Worm (Caenorhabditis elegans) whole organism, young adult: ENCODE results near the gene Y57G11C.8.

Source experiments
- B0261.1 ChIP-seq: sonication (generic microtip); optimal IDR thresholded peaks from 2 replicates; lab custom pipeline; 2016; ENCODE audit warnings: mild to moderate bottlenecking, missing genetic modification characterization, moderate library complexity, missing compliant biosample characterization
- B0336.3 ChIP-seq: fragments of 200-800 bp; sonication (Bioruptor generic); IDR thresholded peaks from 2 replicates; pipeline ENCODE4 v1.3.6; 2022; ENCODE audit warnings: missing genetic modification characterization, missing compliant biosample characterization
- D2030.7 ChIP-seq: fragments of 200-800 bp; sonication (Bioruptor generic); IDR thresholded peaks from 2 replicates; pipeline ENCODE4 v1.3.6; 2022; ENCODE audit warnings: missing genetic modification reagents, missing genetic modification characterization, missing compliant biosample characterization
- Y53G8AR.9 ChIP-seq: fragments of 200-800 bp; sonication (Bioruptor generic); conservative IDR thresholded peaks from 2 replicates; pipeline ENCODE4 v1.3.6; 2022; ENCODE audit warnings: missing genetic modification reagents, missing genetic modification characterization, missing compliant biosample characterization
- Y56A3A.18 ChIP-seq: fragments of 200-800 bp; sonication (Bioruptor generic); IDR thresholded peaks from 2 replicates; pipeline ENCODE4 v1.3.6; 2022; ENCODE audit warnings: missing genetic modification reagents, missing genetic modification characterization, missing compliant biosample characterization
- Y79H2A.3 ChIP-seq: fragments of 200-800 bp; sonication (Bioruptor generic); conservative IDR thresholded peaks from 2 replicates; pipeline ENCODE4 v1.3.6; 2022; ENCODE audit warnings: missing genetic modification reagents, missing genetic modification characterization, missing compliant biosample characterization
- ama-1 ChIP-seq, 3 experiments: fragments of 150-350 bp in 1 of 3; sonication (generic microtip) in 2 of 3; optimal IDR thresholded peaks; 2 replicates each; lab custom pipeline; 2014 to 2018; ENCODE audit warnings: missing biosample characterization in 2 of 3, missing genetic modification characterization in 2 of 3, missing genetic modification reagents in 2 of 3
- athp-1 ChIP-seq: sonication (generic microtip); optimal IDR thresholded peaks from 2 replicates; lab custom pipeline; 2017; ENCODE audit warnings: mild to moderate bottlenecking, missing genetic modification characterization, missing compliant biosample characterization
- attf-6 ChIP-seq: fragments of 200-800 bp; sonication (Bioruptor generic); IDR thresholded peaks from 2 replicates; pipeline ENCODE4 v1.3.6; 2022; ENCODE audit warnings: missing genetic modification reagents, missing genetic modification characterization, missing compliant biosample characterization
- cebp-1 ChIP-seq, 2 experiments: fragments of 200-800 bp in 1 of 2; sonication (Bioruptor generic) in 1 of 2; sonication (generic microtip) in 1 of 2; IDR thresholded peaks in 1 of 2; optimal IDR thresholded peaks in 1 of 2; 2 replicates each; pipeline versions ENCODE4 v1.3.6 to Lab custom; 2017 to 2022; ENCODE audit warnings: missing compliant biosample characterization in 2 of 2, missing genetic modification characterization in 2 of 2, mild to moderate bottlenecking in 1 of 2, missing genetic modification reagents in 1 of 2, moderate library complexity in 1 of 2
- chd-7 ChIP-seq: sonication (generic microtip); optimal IDR thresholded peaks from 2 replicates; lab custom pipeline; 2016; ENCODE audit warnings: mild to moderate bottlenecking, missing genetic modification characterization, moderate library complexity, missing compliant biosample characterization
- egrh-3 ChIP-seq: fragments of 200-800 bp; sonication (Bioruptor generic); IDR thresholded peaks from 2 replicates; pipeline ENCODE4 v1.3.6; 2022; ENCODE audit warnings: missing genetic modification reagents, missing genetic modification characterization, missing compliant biosample characterization
- ekl-4 ChIP-seq: fragments of 200-800 bp; sonication (Bioruptor generic); IDR thresholded peaks from 2 replicates; pipeline ENCODE4 v1.3.6; 2022; ENCODE audit warnings: missing genetic modification reagents, missing genetic modification characterization, missing compliant biosample characterization
- him-1 ChIP-seq: sonication (generic microtip); optimal IDR thresholded peaks from 2 replicates; lab custom pipeline; 2016; ENCODE audit warnings: missing genotype, missing genetic modification reagents, missing genetic modification characterization, missing compliant biosample characterization
- hlh-12 ChIP-seq: sonication (generic microtip); optimal IDR thresholded peaks from 2 replicates; lab custom pipeline; 2016; ENCODE audit warnings: missing genetic modification characterization, missing compliant biosample characterization
- hmg-1.2 ChIP-seq: fragments of 200-800 bp; sonication (Bioruptor generic); IDR thresholded peaks from 2 replicates; pipeline ENCODE4 v1.3.6; 2022; ENCODE audit warnings: missing genetic modification reagents, missing genetic modification characterization, missing compliant biosample characterization
- hsf-1 ChIP-seq: fragments of 200-800 bp; sonication (Bioruptor generic); IDR thresholded peaks from 2 replicates; pipeline ENCODE4 v1.3.6; 2022; ENCODE audit warnings: missing genetic modification reagents, missing genetic modification characterization, missing compliant biosample characterization
- let-607 ChIP-seq, 2 experiments: fragments of 200-800 bp in 1 of 2; sonication (Bioruptor generic) in 1 of 2; sonication (generic microtip) in 1 of 2; optimal IDR thresholded peaks; 2 replicates each; lab custom pipeline; 2016 to 2018; ENCODE audit warnings: mild to moderate bottlenecking in 2 of 2, missing compliant biosample characterization in 2 of 2, missing genetic modification characterization in 2 of 2, moderate library complexity in 2 of 2, missing genotype in 1 of 2
- lin-54 ChIP-seq: fragments of 200-800 bp; sonication (Bioruptor generic); optimal IDR thresholded peaks from 2 replicates; lab custom pipeline; 2018; ENCODE audit warnings: mild to moderate bottlenecking, missing genetic modification characterization, missing compliant biosample characterization
- lir-1 ChIP-seq: fragments of 200-800 bp; sonication (Bioruptor generic); conservative IDR thresholded peaks from 2 replicates; pipeline ENCODE4 v1.3.6; 2022; ENCODE audit warnings: missing genetic modification reagents, missing genetic modification characterization, missing compliant biosample characterization
- lsl-1 ChIP-seq: fragments of 200-800 bp; sonication (Bioruptor generic); optimal IDR thresholded peaks from 2 replicates; lab custom pipeline; 2018; ENCODE audit warnings: mild to moderate bottlenecking, missing genetic modification characterization, moderate library complexity, missing compliant biosample characterization
- madf-3 ChIP-seq: fragments of 200-800 bp; sonication (Bioruptor generic); IDR thresholded peaks from 2 replicates; pipeline ENCODE4 v1.3.6; 2022; ENCODE audit warnings: missing genetic modification reagents, missing genetic modification characterization, missing compliant biosample characterization
- madf-6 ChIP-seq: fragments of 200-800 bp; sonication (Bioruptor generic); IDR thresholded peaks from 2 replicates; pipeline ENCODE4 v1.3.6; 2022; ENCODE audit warnings: missing genetic modification reagents, missing genetic modification characterization, missing compliant biosample characterization
- mel-28 ChIP-seq: sonication (generic microtip); optimal IDR thresholded peaks from 2 replicates; lab custom pipeline; 2016; ENCODE audit warnings: borderline replicate concordance, mild to moderate bottlenecking, missing genetic modification characterization, missing compliant biosample characterization
- nfyb-1 ChIP-seq: fragments of 200-800 bp; sonication (Bioruptor generic); IDR thresholded peaks from 2 replicates; pipeline ENCODE4 v1.3.6; 2022; ENCODE audit warnings: missing genetic modification reagents, missing genetic modification characterization, missing compliant biosample characterization
- pbrm-1 ChIP-seq: fragments of 200-800 bp; sonication (Bioruptor generic); IDR thresholded peaks from 2 replicates; pipeline ENCODE4 v1.3.6; 2022; ENCODE audit warnings: missing genetic modification reagents, missing genetic modification characterization, missing compliant biosample characterization
- snpc-1.1 ChIP-seq: sonication (generic microtip); optimal IDR thresholded peaks from 2 replicates; lab custom pipeline; 2017; ENCODE audit warnings: missing genetic modification characterization, mild to moderate bottlenecking, missing compliant biosample characterization, antibody characterized with exemption, moderate library complexity, missing genotype, missing genetic modification reagents; ENCODE audit not compliant: insufficient read depth
- snpc-1.3 ChIP-seq: sonication (generic microtip); optimal IDR thresholded peaks from 2 replicates; lab custom pipeline; 2017; ENCODE audit warnings: missing genetic modification characterization, mild to moderate bottlenecking, missing compliant biosample characterization, antibody characterized with exemption, moderate library complexity, missing genotype, missing genetic modification reagents; ENCODE audit not compliant: insufficient read depth
- snpc-3.4 ChIP-seq: sonication (generic microtip); optimal IDR thresholded peaks from 2 replicates; lab custom pipeline; 2017; ENCODE audit warnings: missing genetic modification characterization, mild to moderate bottlenecking, missing compliant biosample characterization, antibody characterized with exemption, moderate library complexity, missing genotype, missing genetic modification reagents
- snpc-4 ChIP-seq, 5 experiments: fragments of 150-350 bp in 1 of 5; sonication (generic microtip) in 4 of 5; optimal IDR thresholded peaks; 2 replicates each; lab custom pipeline; 2014 to 2018; ENCODE audit warnings: missing genetic modification characterization in 5 of 5, missing biosample characterization in 3 of 5, antibody characterized with exemption in 2 of 5, mild to moderate bottlenecking in 2 of 5, missing compliant biosample characterization in 2 of 5, missing genotype in 2 of 5, moderate library complexity in 2 of 5, missing genetic modification reagents in 1 of 5
- tbp1 ChIP-seq: fragments of 200-800 bp; sonication (Bioruptor generic); optimal IDR thresholded peaks from 2 replicates; lab custom pipeline; 2018; ENCODE audit warnings: mild to moderate bottlenecking, missing genetic modification characterization, missing compliant biosample characterization
- tlf-1 ChIP-seq: fragments of 200-800 bp; sonication (Bioruptor generic); optimal IDR thresholded peaks from 2 replicates; lab custom pipeline; 2018; ENCODE audit warnings: mild to moderate bottlenecking, missing genetic modification characterization, missing compliant biosample characterization
- unc-130 ChIP-seq: sonication (generic microtip); optimal IDR thresholded peaks from 2 replicates; lab custom pipeline; 2016; ENCODE audit warnings: missing genetic modification reagents, missing genetic modification characterization, missing compliant biosample characterization
- xnd-1 ChIP-seq: sonication (generic microtip); optimal IDR thresholded peaks from 2 replicates; lab custom pipeline; 2016; ENCODE audit warnings: missing genotype, missing genetic modification reagents, missing genetic modification characterization, missing compliant biosample characterization
- ztf-25 ChIP-seq: fragments of 200-800 bp; sonication (Bioruptor generic); IDR thresholded peaks from 2 replicates; pipeline ENCODE4 v1.3.6; 2022; ENCODE audit warnings: missing genetic modification reagents, missing genetic modification characterization, missing compliant biosample characterization
- ztf-6 ChIP-seq: fragments of 200-800 bp; sonication (Bioruptor generic); IDR thresholded peaks from 2 replicates; pipeline ENCODE4 v1.3.6; 2022; ENCODE audit warnings: missing genetic modification reagents, missing genetic modification characterization, missing compliant biosample characterization

The Y57G11C.8 gene

ce11 chrIV:14769218-14769835 lies 12.3 kb upstream of the Y57G11C.8 start, which contains the start of gene Y57G11C.43:
Gene Y57G11C.43 (plus strand): TSS chrIV:14769441.
- TF ChIP-seq Y79H2A.3 (GFP tag; lab: Robert Waterston, UW) (no peak), ztf-25 (no peak), ekl-4 (GFP tag; lab: Robert Waterston, UW) (peak; percentile 55), chd-7 (tag; lab: Kevin White, UChicago) (no peak), attf-6 (GFP tag; lab: Robert Waterston, UW) (peak; percentile 95), madf-6 (GFP tag; lab: Robert Waterston, UW) (peak; percentile 56), snpc-1.1 (tag; lab: Kevin White, UChicago) (no peak), tbp1 (GFP tag; lab: Kevin White, UChicago) (peak; percentile 26), nfyb-1 (0 out of 2 replicates have a peak, but pooled peaks have one; percentile 25), B0336.3 (0 out of 2 replicates have a peak, but pooled peaks have one; percentile 31), ztf-6 (GFP tag; lab: Robert Waterston, UW) (no peak), hmg-1.2 (GFP tag; lab: Robert Waterston, UW) (peak; percentile 27; the same call in 1 of the 2 replicates), athp-1 (peak; percentile 34), lir-1 (GFP tag; lab: Robert Waterston, UW) (no peak), lsl-1 (peak; percentile 2), snpc-1.3 (tag; lab: Kevin White, UChicago) (peak; percentile 51), snpc-4 (GFP tag; optimal IDR thresholded peaks at IDR 0.05; lab: Kevin White, UChicago) (no peak), snpc-4 (tag; optimal IDR thresholded peaks at IDR 0.05; lab: Kevin White, UChicago) (peak in 3 of 4 experiments; percentile 25 to 92 (median 76)), snpc-3.4 (tag; lab: Kevin White, UChicago) (peak; percentile 6), D2030.7 (GFP tag; lab: Robert Waterston, UW) (0 out of 2 replicates have a peak, but pooled peaks have one; percentile 31), unc-130 (GFP tag; lab: Kevin White, UChicago) (peak; percentile 28), Y53G8AR.9 (GFP tag; lab: Robert Waterston, UW) (peak; percentile 59; the same call in 1 of the 2 replicates), madf-3 (GFP tag; lab: Robert Waterston, UW) (no peak), let-607 (tag; optimal IDR thresholded peaks at IDR 0.05; lab: Kevin White, UChicago) (no peak), mel-28 (tag; lab: Kevin White, UChicago) (no peak), ama-1 (optimal IDR thresholded peaks at IDR 0.05; lab: Kevin White, UChicago) (no peak), ama-1 (GFP tag; optimal IDR thresholded peaks at IDR 0.05; lab: Kevin White, UChicago) (peak; percentile 11 to 37), hsf-1 (GFP tag; lab: Robert Waterston, UW) (0 out of 2 replicates have a peak, but pooled peaks have one; percentile 23), egrh-3 (GFP tag; lab: Robert Waterston, UW) (no peak), lin-54 (GFP tag; lab: Kevin White, UChicago) (peak; percentile 21), B0261.1 (tag; lab: Kevin White, UChicago) (no peak), Y56A3A.18 (GFP tag; lab: Robert Waterston, UW) (no peak), tlf-1 (peak; percentile 22), hlh-12 (tag; lab: Kevin White, UChicago) (no peak), cebp-1 (GFP tag; IDR thresholded peaks at IDR 0.05; lab: Robert Waterston, UW) (no peak), cebp-1 (tag; optimal IDR thresholded peaks at IDR 0.05; lab: Kevin White, UChicago) (peak; percentile 21), xnd-1 (tag; lab: Kevin White, UChicago) (peak; percentile 16), pbrm-1 (GFP tag; lab: Robert Waterston, UW) (0 out of 2 replicates have a peak, but pooled peaks have one; percentile 16), him-1 (tag; lab: Kevin White, UChicago) (no peak)
